Fruit fly (Drosophila melanogaster) whole organism, prepupa: ENCODE measurements around the gene CG42752.
A peak's percentile ranks its signal among the peaks of the same experiment; 100 is the strongest.

ENCODE experiments used
- Blimp-1 ChIP-seq: fragments of 200-800 bp; sonication (Bioruptor generic); optimal IDR thresholded peaks from 3 replicates; lab custom pipeline; 2017; ENCODE audit warnings: missing biosample characterization, missing genetic modification characterization, mild to moderate bottlenecking, moderate library complexity, missing genetic modification reagents
- CG10631 ChIP-seq: fragments of 200-800 bp; sonication (Bioruptor generic); optimal IDR thresholded peaks from 2 replicates; lab custom pipeline; 2016; ENCODE audit warnings: missing biosample characterization, missing genetic modification characterization
- CG10669 ChIP-seq: fragments of 200-800 bp; sonication (Bioruptor generic); optimal IDR thresholded peaks from 3 replicates; lab custom pipeline; 2018; ENCODE audit warnings: missing biosample characterization, mild to moderate bottlenecking, missing genetic modification characterization, moderate library complexity
- CG11762 ChIP-seq: fragments of 200-800 bp; sonication (Bioruptor generic); optimal IDR thresholded peaks from 3 replicates; lab custom pipeline; 2016; ENCODE audit warnings: missing biosample characterization, missing genetic modification characterization; ENCODE audit not compliant: insufficient read depth
- CG15336 ChIP-seq: fragments of 200-800 bp; sonication (Bioruptor generic); IDR thresholded peaks from 2 replicates; pipeline ENCODE4 v1.3.6; 2022; ENCODE audit warnings: missing biosample characterization, missing genetic modification characterization
- CG1621 ChIP-seq: fragments of 200-800 bp; sonication (Bioruptor generic); optimal IDR thresholded peaks from 3 replicates; lab custom pipeline; 2018; ENCODE audit warnings: missing biosample characterization, mild to moderate bottlenecking, missing genetic modification characterization
- CG16779 ChIP-seq: fragments of 200-800 bp; sonication (Bioruptor generic); optimal IDR thresholded peaks from 3 replicates; lab custom pipeline; 2017; ENCODE audit warnings: missing biosample characterization, mild to moderate bottlenecking, missing genetic modification characterization
- CG3032 ChIP-seq: fragments of 200-800 bp; optimal IDR thresholded peaks from 2 replicates; lab custom pipeline; 2019; ENCODE audit warnings: missing biosample characterization, mild to moderate bottlenecking, missing genetic modification characterization, moderate library complexity
- CG31627 ChIP-seq: fragments of 200-800 bp; sonication (Bioruptor generic); optimal IDR thresholded peaks from 3 replicates; lab custom pipeline; 2016; ENCODE audit warnings: missing biosample characterization, missing genetic modification characterization
- CG32006 ChIP-seq: fragments of 200-800 bp; sonication (Bioruptor generic); optimal IDR thresholded peaks from 3 replicates; lab custom pipeline; 2017; ENCODE audit warnings: missing biosample characterization, mild to moderate bottlenecking, missing genetic modification characterization
- CG34406 ChIP-seq: fragments of 200-800 bp; sonication (Bioruptor generic); optimal IDR thresholded peaks from 3 replicates; lab custom pipeline; 2016; ENCODE audit warnings: missing biosample characterization, missing genetic modification characterization
- CG6163 ChIP-seq: fragments of 200-800 bp; sonication (Bioruptor generic); IDR thresholded peaks from 3 replicates; pipeline ENCODE4 v1.3.6; 2022; ENCODE audit warnings: missing biosample characterization, missing genetic modification characterization
- CG6792 ChIP-seq: fragments of 200-800 bp; sonication (Bioruptor generic); optimal IDR thresholded peaks from 3 replicates; lab custom pipeline; 2016; ENCODE audit warnings: missing biosample characterization, missing genetic modification characterization
- CG6808 ChIP-seq: fragments of 200-800 bp; sonication (Bioruptor generic); optimal IDR thresholded peaks from 3 replicates; lab custom pipeline; 2017; ENCODE audit warnings: missing biosample characterization, missing genetic modification characterization, mild to moderate bottlenecking, moderate library complexity, missing genetic modification reagents
- CG6854 ChIP-seq: fragments of 200-800 bp; sonication (Bioruptor generic); optimal IDR thresholded peaks from 2 replicates; lab custom pipeline; 2017; ENCODE audit warnings: missing biosample characterization, mild to moderate bottlenecking, missing genetic modification characterization
- CG7368 ChIP-seq: fragments of 200-800 bp; sonication (Bioruptor generic); optimal IDR thresholded peaks from 3 replicates; lab custom pipeline; 2016; ENCODE audit warnings: missing biosample characterization, missing genetic modification characterization
- CG8119 ChIP-seq: fragments of 200-800 bp; sonication (Bioruptor generic); IDR thresholded peaks from 3 replicates; pipeline ENCODE4 v1.3.6; 2022; ENCODE audit warnings: missing biosample characterization, missing genetic modification characterization
- CG8319 ChIP-seq: fragments of 200-800 bp; sonication (Bioruptor generic); optimal IDR thresholded peaks from 3 replicates; lab custom pipeline; 2016; ENCODE audit warnings: missing biosample characterization, missing genetic modification characterization
- CG9139 ChIP-seq: fragments of 200-800 bp; sonication (Bioruptor generic); optimal IDR thresholded peaks from 3 replicates; lab custom pipeline; 2017; ENCODE audit warnings: missing biosample characterization, mild to moderate bottlenecking, missing genetic modification characterization
- Eip75B ChIP-seq: fragments of 200-800 bp; sonication (Bioruptor generic); optimal IDR thresholded peaks from 3 replicates; lab custom pipeline; 2016; ENCODE audit warnings: missing biosample characterization, missing genetic modification characterization
- Eip78C ChIP-seq: fragments of 200-800 bp; sonication (Bioruptor generic); peaks from one replicate; lab custom pipeline; 2016; ENCODE audit warnings: missing biosample characterization, missing genetic modification characterization
- Eip93F ChIP-seq: fragments of 200-800 bp; sonication (Bioruptor generic); optimal IDR thresholded peaks from 2 replicates; lab custom pipeline; 2016; ENCODE audit warnings: missing biosample characterization, mild to moderate bottlenecking, missing genetic modification characterization
- Ets21C ChIP-seq: fragments of 200-800 bp; sonication (Bioruptor generic); optimal IDR thresholded peaks from 3 replicates; lab custom pipeline; 2016; ENCODE audit warnings: missing biosample characterization, missing genetic modification characterization
- Hr39 ChIP-seq: fragments of 200-800 bp; sonication (Bioruptor generic); optimal IDR thresholded peaks from 2 replicates; lab custom pipeline; 2016; ENCODE audit warnings: missing biosample characterization, missing genetic modification characterization
- Hr4 ChIP-seq: fragments of 200-800 bp; sonication (Bioruptor generic); optimal IDR thresholded peaks from 3 replicates; lab custom pipeline; 2016; ENCODE audit warnings: missing biosample characterization, missing genetic modification characterization
- Met ChIP-seq: fragments of 200-800 bp; sonication (Bioruptor generic); optimal IDR thresholded peaks from 3 replicates; lab custom pipeline; 2016; ENCODE audit warnings: missing biosample characterization, missing genetic modification characterization
- OdsH ChIP-seq: fragments of 200-800 bp; sonication (Bioruptor generic); optimal IDR thresholded peaks from 3 replicates; lab custom pipeline; 2016; ENCODE audit warnings: missing biosample characterization, missing genetic modification characterization
- Smox ChIP-seq: fragments of 200-800 bp; sonication (Bioruptor generic); optimal IDR thresholded peaks from 3 replicates; lab custom pipeline; 2016; ENCODE audit warnings: missing biosample characterization, missing genetic modification characterization
- Sox102F ChIP-seq: fragments of 200-800 bp; sonication (Bioruptor generic); optimal IDR thresholded peaks from 2 replicates; lab custom pipeline; 2016; ENCODE audit warnings: missing biosample characterization, mild to moderate bottlenecking, missing genetic modification characterization
- achi ChIP-seq: fragments of 200-800 bp; sonication (Bioruptor generic); optimal IDR thresholded peaks from 3 replicates; lab custom pipeline; 2016; ENCODE audit warnings: missing biosample characterization, missing genetic modification characterization
- cyc ChIP-seq: fragments of 200-800 bp; sonication (Bioruptor generic); optimal IDR thresholded peaks from 3 replicates; lab custom pipeline; 2016; ENCODE audit warnings: missing biosample characterization, missing genetic modification characterization
- dac ChIP-seq: fragments of 200-800 bp; sonication (Bioruptor generic); optimal IDR thresholded peaks from 2 replicates; lab custom pipeline; 2017; ENCODE audit warnings: missing biosample characterization, mild to moderate bottlenecking, missing genetic modification characterization
- dsx ChIP-seq: fragments of 200-800 bp; optimal IDR thresholded peaks from 3 replicates; lab custom pipeline; 2019; ENCODE audit warnings: missing biosample characterization, mild to moderate bottlenecking, missing genetic modification characterization, moderate library complexity; ENCODE audit not compliant: poor library complexity, severe bottlenecking
- eg ChIP-seq: fragments of 200-800 bp; sonication (Bioruptor generic); IDR thresholded peaks from 3 replicates; pipeline ENCODE4 v1.3.6; 2022; ENCODE audit warnings: missing biosample characterization, missing genetic modification characterization
- fd59A ChIP-seq: fragments of 200-800 bp; sonication (Bioruptor generic); optimal IDR thresholded peaks from 2 replicates; lab custom pipeline; 2017; ENCODE audit warnings: missing biosample characterization, mild to moderate bottlenecking, missing genetic modification characterization, missing genetic modification reagents
- fd85E ChIP-seq: fragments of 200-800 bp; sonication (Bioruptor generic); optimal IDR thresholded peaks from 3 replicates; lab custom pipeline; 2016; ENCODE audit warnings: missing biosample characterization, missing genetic modification characterization
- fkh ChIP-seq: fragments of 200-800 bp; sonication (Bioruptor generic); optimal IDR thresholded peaks from 3 replicates; lab custom pipeline; 2017; ENCODE audit warnings: missing biosample characterization, mild to moderate bottlenecking, missing genetic modification characterization, moderate library complexity
- lz ChIP-seq: fragments of 200-800 bp; sonication (Bioruptor generic); optimal IDR thresholded peaks from 3 replicates; lab custom pipeline; 2016; ENCODE audit warnings: missing biosample characterization, missing genetic modification characterization
- net ChIP-seq: fragments of 200-800 bp; sonication (Bioruptor generic); optimal IDR thresholded peaks from 3 replicates; lab custom pipeline; 2016; ENCODE audit warnings: missing biosample characterization, missing genetic modification characterization
- pdm3 ChIP-seq: fragments of 200-800 bp; sonication (Bioruptor generic); optimal IDR thresholded peaks from 3 replicates; lab custom pipeline; 2016; ENCODE audit warnings: missing biosample characterization, missing genetic modification characterization
- spab ChIP-seq: fragments of 200-800 bp; sonication (Bioruptor generic); optimal IDR thresholded peaks from 2 replicates; lab custom pipeline; 2017; ENCODE audit warnings: missing biosample characterization, mild to moderate bottlenecking, missing genetic modification characterization, missing genetic modification reagents
- ss ChIP-seq, 2 experiments: fragments of 200-800 bp; sonication (Bioruptor generic); optimal IDR thresholded peaks; 2 replicates in 1 of 2; 3 replicates in 1 of 2; lab custom pipeline; 2017 to 2018; ENCODE audit warnings: mild to moderate bottlenecking in 2 of 2, missing biosample characterization in 2 of 2, missing genetic modification characterization in 2 of 2, moderate library complexity in 1 of 2
- topi ChIP-seq: fragments of 200-800 bp; sonication (Bioruptor generic); optimal IDR thresholded peaks from 3 replicates; lab custom pipeline; 2016; ENCODE audit warnings: missing biosample characterization, missing genetic modification characterization

The CG42752 gene

DNA sequence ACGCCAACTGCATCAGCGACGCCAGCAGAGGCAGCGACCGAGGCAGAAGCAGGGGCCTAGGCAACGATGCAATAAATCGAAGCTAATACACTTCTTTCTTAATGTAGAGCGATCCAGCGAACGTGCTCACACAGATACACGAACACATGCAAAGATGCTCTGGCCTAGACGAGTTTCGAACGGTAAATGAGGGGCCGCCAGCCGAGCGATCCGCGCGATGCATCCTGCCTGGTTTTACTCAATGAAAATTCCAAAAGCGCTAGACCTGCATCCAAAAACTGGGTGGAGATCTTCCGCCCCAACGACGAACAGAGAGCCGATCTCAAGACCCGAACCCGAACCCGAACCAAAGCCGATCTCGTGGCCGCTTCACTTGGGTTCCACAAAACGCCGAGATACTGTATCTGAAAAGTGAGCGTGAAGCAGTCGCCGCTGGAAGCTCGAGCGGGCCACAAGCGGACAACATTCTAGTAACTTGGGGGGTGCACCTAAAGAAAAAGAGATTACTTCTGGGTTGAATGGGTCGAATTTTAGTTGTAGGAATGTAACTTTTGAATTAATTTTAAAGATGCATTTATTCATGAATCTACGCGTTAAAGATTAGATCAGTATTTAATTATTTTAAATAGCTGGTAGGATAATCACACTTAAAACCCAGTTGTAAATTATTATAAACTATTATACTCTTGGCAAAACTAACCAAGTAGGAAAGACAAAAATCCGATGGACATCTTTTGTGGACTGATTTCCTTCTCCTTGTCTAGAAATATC, 7.0 kb downstream of the CG42752 start (continued):
- peak; percentile 42 for TF ChIP-seq Eip75B
- TF ChIP-seq Eip78C (GFP tag; lab: Kevin White, UChicago): peak; percentile 54
- no peak for TF ChIP-seq lz (GFP tag; lab: Kevin White, UChicago)
- no peak for TF ChIP-seq CG6163
- TF ChIP-seq CG34406: no peak
- TF ChIP-seq spab (GFP tag; lab: Kevin White, UChicago): no peak
- no peak for TF ChIP-seq Hr4
- peak; percentile 28 for TF ChIP-seq dsx (GFP tag; lab: Kevin White, UChicago)
- TF ChIP-seq CG3032 (tag; lab: Kevin White, UChicago): no peak

DNA sequence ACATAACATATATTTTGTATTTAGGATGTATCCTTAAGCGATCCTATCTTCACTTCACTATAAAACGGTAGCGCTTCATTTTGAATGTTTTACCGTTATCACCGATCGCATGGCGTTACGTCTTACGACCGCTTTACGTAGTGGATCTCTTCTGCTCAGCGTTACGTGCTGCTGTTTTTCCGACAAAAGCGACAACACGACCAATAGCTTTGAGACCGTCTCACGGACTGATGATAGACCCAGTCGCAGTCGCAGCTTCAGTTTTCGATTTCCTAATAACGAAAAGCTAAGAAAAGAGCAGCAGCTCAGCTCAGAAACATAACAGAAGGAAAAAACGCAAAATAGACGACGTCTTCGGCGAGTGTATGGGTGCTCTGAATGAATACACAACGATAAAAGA, 7.6 kb downstream of the CG42752 start, which contains the start of gene CG10348:
TSS of gene CG10348 (minus strand) at position 234 of the 400 bp plus-strand sequence.
- no peak for TF ChIP-seq CG8119 (GFP tag; lab: Robert Waterston, UW)
- TF ChIP-seq fd59A: no peak
- no peak; the same call in 2 of the 3 replicates for TF ChIP-seq CG6163
- no peak for TF ChIP-seq eg (GFP tag; lab: Robert Waterston, UW)
- no peak for TF ChIP-seq CG32006 (GFP tag; lab: Kevin White, UChicago)
- TF ChIP-seq CG6808 (GFP tag; lab: Kevin White, UChicago): no peak
- TF ChIP-seq Blimp-1: no peak
- no peak for TF ChIP-seq topi (GFP tag; lab: Kevin White, UChicago)
- no peak for TF ChIP-seq OdsH
- TF ChIP-seq CG6854 (GFP tag; lab: Kevin White, UChicago): no peak
- TF ChIP-seq CG1621 (tag; lab: Kevin White, UChicago): no peak
- TF ChIP-seq CG10669: no peak

DNA sequence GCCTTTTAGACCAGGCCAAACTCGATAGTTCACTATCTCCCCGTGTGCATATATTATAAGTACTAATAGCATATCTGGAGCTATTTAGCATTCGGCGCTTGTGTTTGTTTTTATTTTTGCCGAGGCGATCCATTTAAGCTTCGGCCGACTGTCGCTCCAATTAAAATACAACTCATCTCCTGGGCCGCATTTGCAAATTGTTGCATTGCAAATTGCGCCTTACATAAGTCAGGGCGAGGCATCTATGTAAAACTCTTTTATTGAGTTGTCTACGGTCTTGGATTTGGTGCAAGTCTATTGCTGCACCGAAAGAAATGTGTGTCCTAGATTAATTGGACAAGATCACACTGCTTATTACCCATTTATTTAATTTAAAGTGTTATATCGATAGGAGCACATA, 11.9 kb downstream of the CG42752 start:
- TF ChIP-seq Hr4: peak; percentile 25
- TF ChIP-seq CG6163: no peak

DNA sequence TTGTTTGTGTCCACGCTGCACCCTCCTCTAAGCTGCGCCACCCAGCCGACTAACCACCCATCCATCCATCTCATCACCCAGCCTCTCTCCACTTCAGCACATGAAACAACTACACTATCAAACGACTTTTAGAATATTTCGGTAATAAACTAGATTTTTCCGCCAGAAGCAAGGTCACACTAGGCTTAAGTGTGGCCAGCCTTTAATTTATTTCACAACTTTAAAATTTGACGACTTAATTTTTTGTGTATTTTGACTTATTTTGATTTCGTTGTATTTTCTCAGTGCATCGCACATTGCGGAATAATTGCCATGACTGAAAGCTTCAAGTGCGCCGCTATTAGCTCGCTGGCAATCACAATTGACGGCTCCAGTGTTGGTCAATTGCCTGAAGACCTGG, 15.1 kb downstream of the CG42752 start:
- peak; percentile 20 for TF ChIP-seq pdm3 (GFP tag; lab: Kevin White, UChicago)
- no peak for TF ChIP-seq Eip75B
- TF ChIP-seq fd59A: no peak
- TF ChIP-seq CG9139: no peak
- no peak for TF ChIP-seq Eip93F (GFP tag; lab: Kevin White, UChicago)
- TF ChIP-seq CG1621 (tag; lab: Kevin White, UChicago): no peak
- TF ChIP-seq fkh (GFP tag; lab: Kevin White, UChicago): no peak
- no peak for TF ChIP-seq Ets21C (GFP tag; lab: Kevin White, UChicago)
- no peak for TF ChIP-seq net (GFP tag; lab: Kevin White, UChicago)
- TF ChIP-seq CG32006 (GFP tag; lab: Kevin White, UChicago): peak; percentile 70
- TF ChIP-seq dac (GFP tag; lab: Kevin White, UChicago): peak; percentile 59
- TF ChIP-seq CG6792 (GFP tag; lab: Kevin White, UChicago): no peak
- TF ChIP-seq achi (GFP tag; lab: Kevin White, UChicago): peak; percentile 34
- no peak for TF ChIP-seq Blimp-1
- TF ChIP-seq Smox (GFP tag; lab: Kevin White, UChicago): no peak
- TF ChIP-seq Hr39 (GFP tag; lab: Kevin White, UChicago): no peak
- peak; percentile 74 for TF ChIP-seq CG8119 (GFP tag; lab: Robert Waterston, UW)
- TF ChIP-seq ss (GFP tag; optimal IDR thresholded peaks at IDR 0.05; lab: Kevin White, UChicago): no peak
- TF ChIP-seq CG11762 (GFP tag; lab: Kevin White, UChicago): no peak
- TF ChIP-seq CG6163: peak; percentile 76
- peak; percentile 19 for TF ChIP-seq CG16779 (tag; lab: Kevin White, UChicago)
- no peak for TF ChIP-seq CG10631 (GFP tag; lab: Kevin White, UChicago)
- TF ChIP-seq fd85E (GFP tag; lab: Kevin White, UChicago): no peak
- no peak for TF ChIP-seq CG31627
- TF ChIP-seq Sox102F (GFP tag; lab: Kevin White, UChicago): no peak
- TF ChIP-seq OdsH: peak; percentile 17
- no peak for TF ChIP-seq topi (GFP tag; lab: Kevin White, UChicago)
- peak; percentile 74 for TF ChIP-seq CG15336 (GFP tag; lab: Robert Waterston, UW)
- TF ChIP-seq CG3032 (tag; lab: Kevin White, UChicago): no peak
- no peak for TF ChIP-seq Met (GFP tag; lab: Kevin White, UChicago)
- no peak for TF ChIP-seq cyc (GFP tag; lab: Kevin White, UChicago)
- TF ChIP-seq Hr4: peak; percentile 87
- TF ChIP-seq CG8319: no peak
- no peak for TF ChIP-seq dsx (GFP tag; lab: Kevin White, UChicago)
- TF ChIP-seq CG7368: no peak
- no peak for TF ChIP-seq lz (GFP tag; lab: Kevin White, UChicago)
